Fruit fly (Drosophila melanogaster): Measurements from ENCODE around the gene dac.

DNA sequence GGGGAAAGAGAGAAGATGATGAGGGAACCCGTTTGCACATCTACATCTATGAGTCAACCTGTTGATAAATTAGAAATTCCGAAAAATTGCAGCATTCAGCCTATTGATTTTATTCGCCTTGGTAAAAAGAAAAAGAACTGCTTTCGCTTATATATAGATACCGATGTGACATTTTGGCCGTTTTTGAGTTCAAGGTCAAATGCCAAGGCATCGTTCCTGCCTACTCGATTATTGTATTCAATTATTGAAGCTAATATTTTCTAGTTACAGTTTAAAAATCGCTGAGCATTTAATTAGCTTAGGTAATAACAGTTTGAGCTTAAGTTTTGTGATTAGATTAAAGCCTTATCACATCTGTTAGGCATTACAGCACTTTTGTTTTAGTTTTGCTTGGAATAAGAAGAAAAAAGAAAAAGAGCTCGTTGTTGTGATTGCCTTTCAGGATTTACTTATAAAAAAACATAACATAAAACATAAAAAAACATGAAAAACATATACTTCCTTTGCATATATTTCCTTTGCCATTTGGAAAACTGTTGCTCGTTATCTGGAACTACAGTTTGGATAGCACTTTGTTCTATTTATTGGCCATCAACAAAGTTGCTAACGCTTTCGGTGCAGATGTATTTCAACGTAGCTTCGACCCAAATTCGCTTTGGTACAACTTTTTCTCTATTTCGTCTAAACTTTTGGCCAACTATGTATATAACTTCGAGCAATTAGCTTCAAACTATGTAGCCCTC is 8.4 kb upstream of the dac start:
- no peak for TF ChIP-seq Crg-1 (GFP tag; optimal IDR thresholded peaks at IDR 0.05)
- TF ChIP-seq Mnt (GFP tag; optimal IDR thresholded peaks at IDR 0.05): no peak
- TF ChIP-seq CG12768 (GFP tag; optimal IDR thresholded peaks at IDR 0.05): no peak
- no peak for TF ChIP-seq CG7101 (tag; optimal IDR thresholded peaks at IDR 0.05)
- no peak for TF ChIP-seq CG33017 (tag; optimal IDR thresholded peaks at IDR 0.05)
